Worm (Caenorhabditis elegans): ENCODE results near the gene fbxc-27.

fbxc-27 gene

ce11 chrII:909554-909953 is at the start of gene fbxc-27, which contains the start of gene fbxc-24:
Gene fbxc-27, plus strand, starts transcription at chrII:909769.
Gene fbxc-24, minus strand, starts transcription at chrII:909654.
- TF ChIP-seq peb-1 (tag; optimal IDR thresholded peaks at IDR 0.05) (no peak), ztf-1 (GFP tag; conservative IDR thresholded peaks at IDR 0.05) (no peak), nhr-129 (tag; optimal IDR thresholded peaks at IDR 0.05) (no peak), gmeb-1 (tag; optimal IDR thresholded peaks at IDR 0.05) (no peak), lin-39 (tag; optimal IDR thresholded peaks at IDR 0.05) (no peak), ceh-82 (tag; optimal IDR thresholded peaks at IDR 0.05) (no peak), blmp-1 (tag; optimal IDR thresholded peaks at IDR 0.05; ENCODE audit: insufficient read depth) (no peak), lin-11 (tag; optimal IDR thresholded peaks at IDR 0.05) (no peak), skn-1 (tag; optimal IDR thresholded peaks at IDR 0.05) (no peak), mab-5 (tag; optimal IDR thresholded peaks at IDR 0.05) (no peak), unc-62 (GFP tag; optimal IDR thresholded peaks at IDR 0.05) (no peak), ZK546.5 (tag; optimal IDR thresholded peaks at IDR 0.05) (no peak), snpc-4 (tag; optimal IDR thresholded peaks at IDR 0.05) (no peak), nhr-237 (tag; optimal IDR thresholded peaks at IDR 0.05) (no peak), egl-27 (tag; optimal IDR thresholded peaks at IDR 0.05) (no peak), mbf-1 (tag; optimal IDR thresholded peaks at IDR 0.05) (no peak), sem-4 (tag; optimal IDR thresholded peaks at IDR 0.05) (no peak), R02D3.7 (tag; optimal IDR thresholded peaks at IDR 0.05) (no peak), nhr-12 (tag; optimal IDR thresholded peaks at IDR 0.05) (no peak), dmd-4 (tag; optimal IDR thresholded peaks at IDR 0.05) (no peak)

- TF ChIP-seq lin-13 (GFP tag; optimal IDR thresholded peaks at IDR 0.05) (no peak), unc-55 (GFP tag; optimal IDR thresholded peaks at IDR 0.05) (no peak), sem-4 (tag; optimal IDR thresholded peaks at IDR 0.05) (no peak), ztf-11 (tag; optimal IDR thresholded peaks at IDR 0.05) (no peak)
Measured at ce11 chrII:861564-861963, 48.0 kb upstream of the fbxc-27 start, which contains the start of gene Y46B2A.4. Gene Y46B2A.4, plus strand, starts transcription at chrII:861864.

ce11 chrII:866801-867200 is 42.8 kb upstream of the fbxc-27 start, which contains the start of gene Y46B2A.3:
Gene Y46B2A.3, minus strand, starts transcription at chrII:866901.
- no peak for TF ChIP-seq F13H6.1 (tag; optimal IDR thresholded peaks at IDR 0.05)
- TF ChIP-seq alr-1 (tag; optimal IDR thresholded peaks at IDR 0.05): no peak
- no peak for TF ChIP-seq blmp-1 (tag; optimal IDR thresholded peaks at IDR 0.05; ENCODE audit: insufficient read depth)
- TF ChIP-seq nhr-11 (tag; optimal IDR thresholded peaks at IDR 0.05): no peak
- no peak for TF ChIP-seq aly-2 (tag; optimal IDR thresholded peaks at IDR 0.05)
- no peak for TF ChIP-seq C34F6.9 (tag; optimal IDR thresholded peaks at IDR 0.05)
- TF ChIP-seq crh-2 (tag; optimal IDR thresholded peaks at IDR 0.05): no peak
- TF ChIP-seq elt-1 (tag; optimal IDR thresholded peaks at IDR 0.05): no peak
- no peak for TF ChIP-seq Y55F3AM.14 (GFP tag; optimal IDR thresholded peaks at IDR 0.05)
- TF ChIP-seq mbf-1 (tag; optimal IDR thresholded peaks at IDR 0.05): no peak
- TF ChIP-seq zag-1 (tag; optimal IDR thresholded peaks at IDR 0.05): no peak
- TF ChIP-seq ZK546.5 (tag; optimal IDR thresholded peaks at IDR 0.05): no peak
- TF ChIP-seq nhr-237 (tag; optimal IDR thresholded peaks at IDR 0.05): no peak
- no peak for TF ChIP-seq ceh-16 (tag; optimal IDR thresholded peaks at IDR 0.05)
- TF ChIP-seq sem-4 (tag; optimal IDR thresholded peaks at IDR 0.05): no peak
- TF ChIP-seq R02D3.7 (tag; optimal IDR thresholded peaks at IDR 0.05): no peak
- no peak for TF ChIP-seq fos-1 (tag; optimal IDR thresholded peaks at IDR 0.05)
- TF ChIP-seq sma-9 (GFP tag; optimal IDR thresholded peaks at IDR 0.05): no peak
- no peak for TF ChIP-seq sma-9 (tag; optimal IDR thresholded peaks at IDR 0.05)
- no peak for TF ChIP-seq nhr-23 (tag; optimal IDR thresholded peaks at IDR 0.05)

- TF ChIP-seq lin-11 (tag; optimal IDR thresholded peaks at IDR 0.05) (no peak), fos-1 (tag; optimal IDR thresholded peaks at IDR 0.05) (no peak), nhr-77 (tag; optimal IDR thresholded peaks at IDR 0.05) (no peak), unc-55 (GFP tag; optimal IDR thresholded peaks at IDR 0.05) (no peak), nhr-11 (tag; optimal IDR thresholded peaks at IDR 0.05) (no peak), alr-1 (tag; optimal IDR thresholded peaks at IDR 0.05) (no peak), mdl-1 (tag; optimal IDR thresholded peaks at IDR 0.05) (no peak), lin-39 (tag; optimal IDR thresholded peaks at IDR 0.05) (no peak), crh-2 (tag; optimal IDR thresholded peaks at IDR 0.05) (no peak), unc-39 (tag; optimal IDR thresholded peaks at IDR 0.05) (no peak), zag-1 (tag; optimal IDR thresholded peaks at IDR 0.05) (no peak), nhr-237 (tag; optimal IDR thresholded peaks at IDR 0.05) (no peak), nhr-129 (tag; optimal IDR thresholded peaks at IDR 0.05) (no peak), nhr-6 (tag; optimal IDR thresholded peaks at IDR 0.05) (no peak), egl-27 (tag; optimal IDR thresholded peaks at IDR 0.05) (no peak), gmeb-1 (tag; optimal IDR thresholded peaks at IDR 0.05) (no peak), R02D3.7 (tag; optimal IDR thresholded peaks at IDR 0.05) (no peak), ztf-1 (GFP tag; conservative IDR thresholded peaks at IDR 0.05) (no peak), sma-9 (GFP tag; optimal IDR thresholded peaks at IDR 0.05) (no peak), sma-9 (tag; optimal IDR thresholded peaks at IDR 0.05) (no peak), ztf-11 (tag; optimal IDR thresholded peaks at IDR 0.05) (no peak)
Measured at ce11 chrII:868240-868864, 41.2 kb upstream of the fbxc-27 start, which contains the start of gene fbxc-51. Gene fbxc-51, plus strand, starts transcription at chrII:868814.

All from whole organism, L2 larva.